Worm (Caenorhabditis elegans) whole organism, L3 larva: Measurements from ENCODE around the gene Y19D2B.2.

Experiments used
- ama-1 ChIP-seq: fragments of 150-350 bp; optimal IDR thresholded peaks from 2 replicates; lab custom pipeline; 2018
- ceh-28 ChIP-seq: fragments of 150-350 bp; optimal IDR thresholded peaks from 2 replicates; lab custom pipeline; 2014; ENCODE audit warnings: missing biosample characterization, missing genetic modification reagents, missing genetic modification characterization
- elt-1 ChIP-seq: fragments of 150-350 bp; optimal IDR thresholded peaks from 2 replicates; lab custom pipeline; 2014; ENCODE audit warnings: missing biosample characterization, missing genetic modification characterization
- elt-2 ChIP-seq: sonication (generic microtip); optimal IDR thresholded peaks from 2 replicates; lab custom pipeline; 2016; ENCODE audit warnings: missing genetic modification reagents, mild to moderate bottlenecking, missing genetic modification characterization, missing compliant biosample characterization
- fkh-2 ChIP-seq: fragments of 150-350 bp; optimal IDR thresholded peaks from 2 replicates; lab custom pipeline; 2014; ENCODE audit warnings: missing biosample characterization, missing genetic modification reagents, missing genetic modification characterization
- mdl-1 ChIP-seq: fragments of 150-350 bp; optimal IDR thresholded peaks from 2 replicates; lab custom pipeline; 2014; ENCODE audit warnings: missing biosample characterization, missing genetic modification characterization

ce11 chrII:10923948-10924347 lies at the start of gene Y19D2B.2:
- TF ChIP-seq mdl-1 (no peak), ceh-28 (no peak), elt-1 (tag; lab: Kevin White, UChicago) (no peak), fkh-2 (tag; lab: Kevin White, UChicago) (no peak), ama-1 (lab: Kevin White, UChicago) (no peak), elt-2 (tag; lab: Kevin White, UChicago) (no peak)
